Fruit fly (Drosophila melanogaster): Measurements from ENCODE around the gene CG18808.

- no peak for TF ChIP-seq ttk (optimal IDR thresholded peaks at IDR 0.05)
- TF ChIP-seq Myc (optimal IDR thresholded peaks at IDR 0.05), result no peak
- no peak for TF ChIP-seq psq (optimal IDR thresholded peaks at IDR 0.05)
- TF ChIP-seq Sin3A (optimal IDR thresholded peaks at IDR 0.05), result no peak
- TF ChIP-seq h (optimal IDR thresholded peaks at IDR 0.05), result no peak
Measured at dm6 chr3L:4848066-4848465, 40.9 kb upstream of the CG18808 start.
